Worm (Caenorhabditis elegans): Measurements from ENCODE around the gene tbx-37.

The tbx-37 gene

ce11 chrIII:11200879-11201518, 25.9 kb downstream of the tbx-37 start:
- TF ChIP-seq klf-2 (GFP tag; conservative IDR thresholded peaks at IDR 0.05) (no peak), ztf-23 (GFP tag; IDR thresholded peaks at IDR 0.05) (no peak), tab-1 (GFP tag; IDR thresholded peaks at IDR 0.05) (no peak), cog-1 (tag; optimal IDR thresholded peaks at IDR 0.05) (no peak), ref-1 (GFP tag; conservative IDR thresholded peaks at IDR 0.05) (no peak), flt-1 (GFP tag; IDR thresholded peaks at IDR 0.05) (no peak), ztf-29 (GFP tag; IDR thresholded peaks at IDR 0.05) (no peak), med-1 (GFP tag; optimal IDR thresholded peaks at IDR 0.05; ENCODE audit: insufficient read depth) (no peak), T22C8.4 (GFP tag; IDR thresholded peaks at IDR 0.05) (no peak)

- TF ChIP-seq T22C8.4 (GFP tag; IDR thresholded peaks at IDR 0.05) (no peak), tab-1 (GFP tag; IDR thresholded peaks at IDR 0.05) (no peak), ztf-29 (GFP tag; IDR thresholded peaks at IDR 0.05) (no peak), flt-1 (GFP tag; IDR thresholded peaks at IDR 0.05) (no peak), med-1 (GFP tag; optimal IDR thresholded peaks at IDR 0.05; ENCODE audit: insufficient read depth) (no peak), ztf-23 (GFP tag; IDR thresholded peaks at IDR 0.05) (no peak), klf-2 (GFP tag; conservative IDR thresholded peaks at IDR 0.05) (no peak), cog-1 (tag; optimal IDR thresholded peaks at IDR 0.05) (no peak), ref-1 (GFP tag; conservative IDR thresholded peaks at IDR 0.05) (no peak)
Measured at ce11 chrIII:11197327-11197726, 29.6 kb downstream of the tbx-37 start.

- TF ChIP-seq med-1 (GFP tag; optimal IDR thresholded peaks at IDR 0.05; ENCODE audit: insufficient read depth) (no peak), cog-1 (tag; optimal IDR thresholded peaks at IDR 0.05) (no peak)
Measured at ce11 chrIII:11195553-11195952, 31.4 kb downstream of the tbx-37 start.

DNA sequence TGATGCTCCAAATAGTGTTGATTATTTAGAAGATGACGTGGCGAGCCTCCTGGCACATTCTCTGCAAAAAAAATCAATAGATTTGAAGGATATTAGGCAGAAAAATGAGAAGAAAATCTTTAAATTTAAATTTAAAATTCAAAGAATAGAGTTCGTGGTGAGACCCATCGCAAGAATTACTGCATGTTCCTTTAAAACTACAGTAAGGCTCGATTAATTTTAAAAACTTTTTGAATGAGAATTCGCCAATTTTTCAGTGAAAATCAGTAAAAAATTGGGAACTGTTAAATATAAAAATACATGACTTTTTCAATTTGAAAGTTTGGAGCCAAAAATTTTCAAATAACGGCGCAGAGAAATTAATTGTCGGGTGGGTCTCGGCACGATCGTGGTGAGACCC, 31.8 kb downstream of the tbx-37 start, which contains the start of gene tra-1:
TSS of gene tra-1 (minus strand) at position 62 of the 400 bp plus-strand sequence.
- TF ChIP-seq cog-1 (tag; optimal IDR thresholded peaks at IDR 0.05), result no peak
- no peak for TF ChIP-seq med-1 (GFP tag; optimal IDR thresholded peaks at IDR 0.05; ENCODE audit: insufficient read depth)
- TF ChIP-seq T22C8.4 (GFP tag; IDR thresholded peaks at IDR 0.05), result no peak
- TF ChIP-seq ref-1 (GFP tag; conservative IDR thresholded peaks at IDR 0.05), result no peak

- TF ChIP-seq ztf-23 (GFP tag; IDR thresholded peaks at IDR 0.05) (no peak), ztf-29 (GFP tag; IDR thresholded peaks at IDR 0.05) (0 out of 2 replicates have a peak, but pooled peaks have one; percentile 29), T22C8.4 (GFP tag; IDR thresholded peaks at IDR 0.05) (no peak), med-1 (GFP tag; optimal IDR thresholded peaks at IDR 0.05; ENCODE audit: insufficient read depth) (no peak)
Measured at ce11 chrIII:11194123-11194522, 32.8 kb downstream of the tbx-37 start.

DNA sequence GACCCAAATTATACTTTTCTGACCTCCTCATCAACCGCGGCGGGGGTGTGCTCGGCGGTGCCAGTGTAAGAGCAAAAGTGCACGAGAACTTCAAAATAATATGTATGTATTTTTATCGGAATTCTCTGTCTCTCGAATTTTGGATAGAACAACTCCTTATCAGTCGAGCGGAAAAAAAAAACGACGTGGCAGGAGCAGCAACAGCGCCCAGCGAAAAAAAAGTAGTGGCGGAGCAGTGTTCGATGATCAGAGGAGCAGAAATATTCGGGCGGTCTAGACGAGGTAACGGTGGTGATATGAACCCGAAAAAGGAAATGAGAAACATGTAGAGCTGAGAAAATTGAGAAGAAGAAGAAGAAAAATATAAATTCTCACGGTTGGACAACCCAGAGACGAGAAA, 33.7 kb downstream of the tbx-37 start:
- TF ChIP-seq ztf-29 (GFP tag; IDR thresholded peaks at IDR 0.05), result no peak

ce11 chrIII:11188132-11188531, 38.8 kb downstream of the tbx-37 start:
- TF ChIP-seq T22C8.4 (GFP tag; IDR thresholded peaks at IDR 0.05) (no peak), ref-1 (GFP tag; conservative IDR thresholded peaks at IDR 0.05) (no peak), ztf-23 (GFP tag; IDR thresholded peaks at IDR 0.05) (no peak), tab-1 (GFP tag; IDR thresholded peaks at IDR 0.05) (no peak), klf-2 (GFP tag; conservative IDR thresholded peaks at IDR 0.05) (no peak), cog-1 (tag; optimal IDR thresholded peaks at IDR 0.05) (no peak), ztf-29 (GFP tag; IDR thresholded peaks at IDR 0.05) (no peak), flt-1 (GFP tag; IDR thresholded peaks at IDR 0.05) (no peak), med-1 (GFP tag; optimal IDR thresholded peaks at IDR 0.05; ENCODE audit: insufficient read depth) (no peak)

ce11 chrIII:11185483-11186115, 41.3 kb downstream of the tbx-37 start:
- TF ChIP-seq flt-1 (GFP tag; IDR thresholded peaks at IDR 0.05), result no peak
- TF ChIP-seq ref-1 (GFP tag; conservative IDR thresholded peaks at IDR 0.05), result no peak
- TF ChIP-seq ztf-23 (GFP tag; IDR thresholded peaks at IDR 0.05), result no peak
- no peak for TF ChIP-seq tab-1 (GFP tag; IDR thresholded peaks at IDR 0.05)
- TF ChIP-seq klf-2 (GFP tag; conservative IDR thresholded peaks at IDR 0.05), result no peak
- TF ChIP-seq ztf-29 (GFP tag; IDR thresholded peaks at IDR 0.05), result no peak
- no peak for TF ChIP-seq med-1 (GFP tag; optimal IDR thresholded peaks at IDR 0.05; ENCODE audit: insufficient read depth)
- no peak for TF ChIP-seq T22C8.4 (GFP tag; IDR thresholded peaks at IDR 0.05)
- TF ChIP-seq cog-1 (tag; optimal IDR thresholded peaks at IDR 0.05), result no peak

ce11 chrIII:11175642-11176217, 51.2 kb downstream of the tbx-37 start:
- TF ChIP-seq klf-2 (GFP tag; conservative IDR thresholded peaks at IDR 0.05) (no peak), ref-1 (GFP tag; conservative IDR thresholded peaks at IDR 0.05) (no peak)
